Worm (Caenorhabditis elegans): ENCODE data around the gene F23B12.4.
A peak's percentile ranks its signal among the peaks of the same experiment; 100 is the strongest.

The F23B12.4 gene

ce11 chrV:14422317-14422716, 18.6 kb upstream of the F23B12.4 start, which contains the start of gene pas-1:
Gene pas-1, minus strand, starts transcription at chrV:14422618.
- TF ChIP-seq athp-1 (tag; optimal IDR thresholded peaks at IDR 0.05) (peak; percentile 17), hsf-1 (GFP tag; IDR thresholded peaks at IDR 0.05) (0 out of 2 replicates have a peak, but pooled peaks have one; percentile 30), madf-3 (GFP tag; IDR thresholded peaks at IDR 0.05) (peak; percentile 74; the same call in 1 of the 2 replicates), ztf-25 (GFP tag; IDR thresholded peaks at IDR 0.05) (0 out of 2 replicates have a peak, but pooled peaks have one; percentile 19), B0035.1 (tag; optimal IDR thresholded peaks at IDR 0.05) (no peak), chd-7 (tag; optimal IDR thresholded peaks at IDR 0.05) (peak; percentile 57), zfh-2 (GFP tag; conservative IDR thresholded peaks at IDR 0.05) (0 out of 2 replicates have a peak, but pooled peaks have one; percentile 16), ccch-3 (GFP tag; optimal IDR thresholded peaks at IDR 0.05) (no peak), ama-1 (optimal IDR thresholded peaks at IDR 0.05) (no peak), ama-1 (GFP tag; optimal IDR thresholded peaks at IDR 0.05) (no peak), lin-26 (GFP tag; IDR thresholded peaks at IDR 0.05) (peak; percentile 52; the same call in 1 of the 2 replicates), F39B2.1 (GFP tag; IDR thresholded peaks at IDR 0.05) (0 out of 2 replicates have a peak, but pooled peaks have one; percentile 18), egl-18 (GFP tag; IDR thresholded peaks at IDR 0.05) (no peak), madf-6 (GFP tag; IDR thresholded peaks at IDR 0.05) (peak; percentile 49), Y53F4B.3 (GFP tag; IDR thresholded peaks at IDR 0.05) (no peak), Y53G8AR.9 (GFP tag; conservative IDR thresholded peaks at IDR 0.05) (peak; percentile 39; the same call in 1 of the 2 replicates), bed-1 (GFP tag; IDR thresholded peaks at IDR 0.05) (0 out of 2 replicates have a peak, but pooled peaks have one; percentile 40), ztf-26 (tag; optimal IDR thresholded peaks at IDR 0.05) (no peak), B0336.3 (GFP tag; IDR thresholded peaks at IDR 0.05) (0 out of 2 replicates have a peak, but pooled peaks have one; percentile 46), pbrm-1 (GFP tag; IDR thresholded peaks at IDR 0.05) (0 out of 2 replicates have a peak, but pooled peaks have one; percentile 25), hmg-1.2 (GFP tag; IDR thresholded peaks at IDR 0.05) (0 out of 2 replicates have a peak, but pooled peaks have one; percentile 24), mcd-1 (GFP tag; IDR thresholded peaks at IDR 0.05) (peak; percentile 37; the same call in 1 of the 2 replicates), nfyb-1 (GFP tag; IDR thresholded peaks at IDR 0.05) (peak; percentile 18; the same call in 1 of the 2 replicates), ekl-4 (GFP tag; IDR thresholded peaks at IDR 0.05) (peak; percentile 72; the same call in 1 of the 2 replicates)

ce11 chrV:14423268-14423667, 17.7 kb upstream of the F23B12.4 start, which contains the start of gene rpoa-12:
Gene rpoa-12, minus strand, starts transcription at chrV:14423304.
- TF ChIP-seq ama-1 (optimal IDR thresholded peaks at IDR 0.05), result no peak
- TF ChIP-seq ama-1 (GFP tag; optimal IDR thresholded peaks at IDR 0.05), result no peak
- 0 out of 2 replicates have a peak, but pooled peaks have one; percentile 38 for TF ChIP-seq hsf-1 (GFP tag; IDR thresholded peaks at IDR 0.05)
- no peak for TF ChIP-seq F57C9.4 (tag; optimal IDR thresholded peaks at IDR 0.05)
- TF ChIP-seq athp-1 (tag; optimal IDR thresholded peaks at IDR 0.05), result no peak
- no peak for TF ChIP-seq egl-18 (GFP tag; IDR thresholded peaks at IDR 0.05)
- no peak for TF ChIP-seq snpc-1.1 (tag; optimal IDR thresholded peaks at IDR 0.05; ENCODE audit: insufficient read depth)
- no peak for TF ChIP-seq dpff-1 (tag; optimal IDR thresholded peaks at IDR 0.05)
- no peak for TF ChIP-seq pbrm-1 (GFP tag; IDR thresholded peaks at IDR 0.05)
- no peak for TF ChIP-seq atf-7 (tag; optimal IDR thresholded peaks at IDR 0.05)
- TF ChIP-seq F10E7.11 (tag; optimal IDR thresholded peaks at IDR 0.05), result no peak
- no peak for TF ChIP-seq nhr-27 (tag; optimal IDR thresholded peaks at IDR 0.05)
- no peak for TF ChIP-seq F22D6.2 (tag; optimal IDR thresholded peaks at IDR 0.05)
- peak; percentile 8 for TF ChIP-seq unc-130 (GFP tag; optimal IDR thresholded peaks at IDR 0.05)
- no peak for TF ChIP-seq ceh-91 (GFP tag; IDR thresholded peaks at IDR 0.05)
- TF ChIP-seq ztf-25 (GFP tag; IDR thresholded peaks at IDR 0.05), result 0 out of 2 replicates have a peak, but pooled peaks have one; percentile 23
- no peak for TF ChIP-seq aptf-2 (GFP tag; conservative IDR thresholded peaks at IDR 0.05)
- no peak for TF ChIP-seq F33H1.4 (GFP tag; IDR thresholded peaks at IDR 0.05)
- no peak for TF ChIP-seq lag-1 (GFP tag; IDR thresholded peaks at IDR 0.05)
- no peak for TF ChIP-seq rec-8 (tag; optimal IDR thresholded peaks at IDR 0.05)
- peak; percentile 8 for TF ChIP-seq attf-5 (GFP tag; optimal IDR thresholded peaks at IDR 0.05)
- 0 out of 2 replicates have a peak, but pooled peaks have one; percentile 10 for TF ChIP-seq attf-6 (GFP tag; IDR thresholded peaks at IDR 0.05)
- TF ChIP-seq ekl-4 (GFP tag; IDR thresholded peaks at IDR 0.05), result 0 out of 2 replicates have a peak, but pooled peaks have one; percentile 34
- TF ChIP-seq tlf-1 (GFP tag; optimal IDR thresholded peaks at IDR 0.05), result no peak
- TF ChIP-seq F52B5.7 (tag; optimal IDR thresholded peaks at IDR 0.05), result no peak
- TF ChIP-seq lsl-1 (GFP tag; optimal IDR thresholded peaks at IDR 0.05), result no peak
- TF ChIP-seq ccch-3 (GFP tag; optimal IDR thresholded peaks at IDR 0.05), result no peak
- TF ChIP-seq lin-35 (GFP tag; optimal IDR thresholded peaks at IDR 0.05), result no peak
- no peak for TF ChIP-seq lin-40 (tag; optimal IDR thresholded peaks at IDR 0.05)
- no peak for TF ChIP-seq snpc-4 (GFP tag; optimal IDR thresholded peaks at IDR 0.05)
- TF ChIP-seq snpc-4 (tag; optimal IDR thresholded peaks at IDR 0.05), result peak in 1 of 4 experiments; percentile 42

All from whole organism, young adult.